Worm (Caenorhabditis elegans): ENCODE data around the gene bath-3.
"Not testable (repeated sequence)": the region's sequence is repeated elsewhere in the genome, so short reads cannot be mapped to it uniquely, and the experiment has no call there.

Gene bath-3

ce11 chrII:2058985-2059384 is 28.7 kb upstream of the bath-3 start, which contains the start of gene F07E5.5:
Gene F07E5.5 (minus strand): TSS chrII:2059070.
- TF ChIP-seq lin-13 (GFP tag; optimal IDR thresholded peaks at IDR 0.05), result peak; percentile 73
- TF ChIP-seq sma-3 (GFP tag; optimal IDR thresholded peaks at IDR 0.05), result peak; percentile 37
- peak; percentile 54 for TF ChIP-seq F13H6.1 (tag; optimal IDR thresholded peaks at IDR 0.05)
- TF ChIP-seq lin-11 (tag; optimal IDR thresholded peaks at IDR 0.05), result peak; percentile 30
- no peak for TF ChIP-seq lin-39 (tag; optimal IDR thresholded peaks at IDR 0.05)
- peak; percentile 12 for TF ChIP-seq nhr-129 (tag; optimal IDR thresholded peaks at IDR 0.05)
- no peak for TF ChIP-seq C34F6.9 (tag; optimal IDR thresholded peaks at IDR 0.05)
- no peak for TF ChIP-seq peb-1 (tag; optimal IDR thresholded peaks at IDR 0.05)
- peak; percentile 15 for TF ChIP-seq nhr-21 (tag; optimal IDR thresholded peaks at IDR 0.05)
- no peak for TF ChIP-seq ceh-16 (tag; optimal IDR thresholded peaks at IDR 0.05)
- TF ChIP-seq lsy-2 (tag; optimal IDR thresholded peaks at IDR 0.05), result peak; percentile 91 to 97
- TF ChIP-seq crh-2 (tag; optimal IDR thresholded peaks at IDR 0.05), result peak; percentile 5
- peak; percentile 68 for TF ChIP-seq unc-55 (GFP tag; optimal IDR thresholded peaks at IDR 0.05)
- peak; percentile 56 for TF ChIP-seq gmeb-1 (tag; optimal IDR thresholded peaks at IDR 0.05)

ce11 chrII:2051372-2051771 is 21.1 kb upstream of the bath-3 start, which contains the start of gene fbxb-35:
Gene fbxb-35 (plus strand): TSS chrII:2051672.
- TF ChIP-seq nhr-129 (tag; optimal IDR thresholded peaks at IDR 0.05), result no peak
- no peak for TF ChIP-seq lin-11 (tag; optimal IDR thresholded peaks at IDR 0.05)
- no peak for TF ChIP-seq nhr-237 (tag; optimal IDR thresholded peaks at IDR 0.05)
- TF ChIP-seq ztf-4 (tag; optimal IDR thresholded peaks at IDR 0.05), result no peak
- TF ChIP-seq sem-4 (tag; optimal IDR thresholded peaks at IDR 0.05), result no peak

ce11 chrII:2046556-2046955 is 16.3 kb upstream of the bath-3 start, which contains the start of gene math-1:
Gene math-1 (minus strand): TSS chrII:2046656.
- not testable (repeated sequence) for TF ChIP-seq mab-5, lin-39, nhr-10 (tag; optimal IDR thresholded peaks at IDR 0.05)

- no peak for TF ChIP-seq F13H6.1 (tag; optimal IDR thresholded peaks at IDR 0.05)
Measured at ce11 chrII:2045505-2045904, 15.2 kb upstream of the bath-3 start, which contains the start of gene bath-24. Gene bath-24 (minus strand): TSS chrII:2045605.

ce11 chrII:2042447-2042846 is 12.2 kb upstream of the bath-3 start, which contains the start of gene bath-20:
Gene bath-20 (minus strand): TSS chrII:2042547.
- TF ChIP-seq elt-1 (tag; optimal IDR thresholded peaks at IDR 0.05), result no peak
- TF ChIP-seq unc-39 (tag; optimal IDR thresholded peaks at IDR 0.05), result no peak
- no peak for TF ChIP-seq ztf-1 (GFP tag; conservative IDR thresholded peaks at IDR 0.05)
- TF ChIP-seq blmp-1 (tag; optimal IDR thresholded peaks at IDR 0.05; ENCODE audit: insufficient read depth), result no peak
- TF ChIP-seq elt-3 (tag; optimal IDR thresholded peaks at IDR 0.05), result no peak
- no peak for TF ChIP-seq ZK546.5 (tag; optimal IDR thresholded peaks at IDR 0.05)
- no peak for TF ChIP-seq ztf-4 (tag; optimal IDR thresholded peaks at IDR 0.05)
- TF ChIP-seq nhr-237 (tag; optimal IDR thresholded peaks at IDR 0.05), result no peak
- TF ChIP-seq peb-1 (tag; optimal IDR thresholded peaks at IDR 0.05), result no peak
- TF ChIP-seq ztf-11 (tag; optimal IDR thresholded peaks at IDR 0.05), result no peak
- no peak for TF ChIP-seq ama-1 (optimal IDR thresholded peaks at IDR 0.05)
- no peak for TF ChIP-seq egl-27 (tag; optimal IDR thresholded peaks at IDR 0.05)
- no peak for TF ChIP-seq mdl-1 (tag; optimal IDR thresholded peaks at IDR 0.05)
- no peak for TF ChIP-seq nhr-21 (tag; optimal IDR thresholded peaks at IDR 0.05)
- no peak for TF ChIP-seq zag-1 (tag; optimal IDR thresholded peaks at IDR 0.05)
- TF ChIP-seq lin-13 (GFP tag; optimal IDR thresholded peaks at IDR 0.05), result no peak
- no peak for TF ChIP-seq lin-39 (tag; optimal IDR thresholded peaks at IDR 0.05)
- no peak for TF ChIP-seq unc-55 (GFP tag; optimal IDR thresholded peaks at IDR 0.05)
- no peak for TF ChIP-seq unc-62 (GFP tag; optimal IDR thresholded peaks at IDR 0.05)

- no peak for TF ChIP-seq unc-55 (GFP tag; optimal IDR thresholded peaks at IDR 0.05)
- no peak for TF ChIP-seq Y55F3AM.14 (GFP tag; optimal IDR thresholded peaks at IDR 0.05)
- no peak for TF ChIP-seq skn-1 (tag; optimal IDR thresholded peaks at IDR 0.05)
- TF ChIP-seq R02D3.7 (tag; optimal IDR thresholded peaks at IDR 0.05), result no peak
- no peak for TF ChIP-seq nhr-129 (tag; optimal IDR thresholded peaks at IDR 0.05)
- no peak for TF ChIP-seq elt-3 (tag; optimal IDR thresholded peaks at IDR 0.05)
- no peak for TF ChIP-seq unc-62 (GFP tag; optimal IDR thresholded peaks at IDR 0.05)
- no peak for TF ChIP-seq nhr-11 (tag; optimal IDR thresholded peaks at IDR 0.05)
- no peak for TF ChIP-seq nhr-23 (tag; optimal IDR thresholded peaks at IDR 0.05)
- TF ChIP-seq nhr-21 (tag; optimal IDR thresholded peaks at IDR 0.05), result no peak
- no peak for TF ChIP-seq mab-5 (tag; optimal IDR thresholded peaks at IDR 0.05)
- TF ChIP-seq mdl-1 (tag; optimal IDR thresholded peaks at IDR 0.05), result no peak
- no peak for TF ChIP-seq ceh-16 (tag; optimal IDR thresholded peaks at IDR 0.05)
Measured at ce11 chrII:2039288-2039687, 9.0 kb upstream of the bath-3 start, which contains the start of gene bath-19. Gene bath-19 (minus strand): TSS chrII:2039388.

Measured in whole organism, L2 larva.